Fruit fly (Drosophila melanogaster): ENCODE data around the gene CG43063.

dm6 chr3R:13078263-13078662 is 7.8 kb upstream of the CG43063 start:
- peak; percentile 49 for TF ChIP-seq CG1620 (GFP tag; optimal IDR thresholded peaks at IDR 0.05)
- peak; percentile 77 for TF ChIP-seq bab1 (GFP tag; optimal IDR thresholded peaks at IDR 0.05)
- TF ChIP-seq pad (GFP tag; optimal IDR thresholded peaks at IDR 0.05) = peak; percentile 13
- TF ChIP-seq kay (GFP tag; ENCODE audit: borderline replicate concordance) = no peak
- TF ChIP-seq CG11617 (GFP tag; optimal IDR thresholded peaks at IDR 0.05) = no peak
- TF ChIP-seq CG12768 (GFP tag; optimal IDR thresholded peaks at IDR 0.05) = no peak
- no peak for TF ChIP-seq CG5204 (GFP tag; optimal IDR thresholded peaks at IDR 0.05)
- TF ChIP-seq Clk (GFP tag; optimal IDR thresholded peaks at IDR 0.05) = no peak
- TF ChIP-seq toe (GFP tag; optimal IDR thresholded peaks at IDR 0.05) = no peak
- TF ChIP-seq tj (GFP tag; optimal IDR thresholded peaks at IDR 0.05) = no peak
